Fruit fly (Drosophila melanogaster): Measurements from ENCODE around the gene Idh3b.
A peak's percentile ranks its signal among the peaks of the same experiment; 100 is the strongest.

Gene Idh3b

dm6 chr3R:22052235-22052634 lies 33.1 kb upstream of the Idh3b start:
- no peak for TF ChIP-seq cyc (GFP tag; optimal IDR thresholded peaks at IDR 0.05)
- TF ChIP-seq dsx (GFP tag; optimal IDR thresholded peaks at IDR 0.05; ENCODE audit: poor library complexity, severe bottlenecking): peak; percentile 17

DNA sequence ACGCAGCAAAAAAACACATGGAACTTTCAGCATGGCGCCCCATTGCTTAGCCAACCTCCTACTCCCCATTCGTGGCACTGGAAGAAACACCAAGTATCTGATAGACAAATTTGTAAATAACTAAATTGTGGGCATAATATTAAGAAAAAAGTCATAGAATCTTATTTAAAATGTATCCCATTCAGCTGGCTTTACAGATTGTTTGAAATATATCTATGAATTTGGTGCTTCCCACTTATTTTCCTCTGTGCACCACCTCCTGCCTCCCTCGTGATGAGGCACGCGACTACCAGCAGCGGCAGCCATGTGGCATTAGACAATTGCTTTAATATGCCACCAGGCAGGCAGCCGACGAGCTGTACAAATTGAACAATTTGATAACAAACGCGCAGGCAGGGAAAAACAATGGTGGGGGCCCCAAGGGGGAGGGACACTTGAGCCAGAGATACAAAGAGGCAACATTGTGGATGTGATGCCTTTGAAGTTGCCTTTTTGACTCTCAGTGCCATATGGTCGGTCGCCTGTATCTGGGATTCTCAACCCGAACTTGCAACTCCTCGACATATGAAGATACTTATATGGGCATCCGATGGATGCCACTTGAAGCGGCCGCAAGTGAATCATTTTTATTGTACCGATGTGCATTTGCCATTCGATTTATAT lies 30.1 kb upstream of the Idh3b start:
- TF ChIP-seq spab (GFP tag; optimal IDR thresholded peaks at IDR 0.05) (peak; percentile 41), CG6792 (GFP tag; optimal IDR thresholded peaks at IDR 0.05) (peak; percentile 29), CG8632 (GFP tag; optimal IDR thresholded peaks at IDR 0.05) (peak; percentile 31), CG8119 (GFP tag; IDR thresholded peaks at IDR 0.05) (peak; percentile 85), Blimp-1 (GFP tag; optimal IDR thresholded peaks at IDR 0.05) (no peak), Hr4 (GFP tag; optimal IDR thresholded peaks at IDR 0.05) (peak; percentile 79), CG6808 (GFP tag; optimal IDR thresholded peaks at IDR 0.05) (peak; percentile 23), CG3919 (GFP tag; optimal IDR thresholded peaks at IDR 0.05) (peak; percentile 61), achi (GFP tag; optimal IDR thresholded peaks at IDR 0.05) (peak; percentile 61), CG31627 (GFP tag; optimal IDR thresholded peaks at IDR 0.05) (peak; percentile 11), CG32006 (GFP tag; optimal IDR thresholded peaks at IDR 0.05) (peak; percentile 83), Eip93F (GFP tag; optimal IDR thresholded peaks at IDR 0.05) (no peak), CG6854 (GFP tag; optimal IDR thresholded peaks at IDR 0.05) (no peak), Sox15 (GFP tag; optimal IDR thresholded peaks at IDR 0.05) (no peak), CG11902 (GFP tag; optimal IDR thresholded peaks at IDR 0.05) (no peak), CG6276 (GFP tag; optimal IDR thresholded peaks at IDR 0.05) (peak; percentile 66), Eip78C (GFP tag) (peak; percentile 85), CG10631 (GFP tag; optimal IDR thresholded peaks at IDR 0.05) (peak; percentile 56), Sox102F (GFP tag; optimal IDR thresholded peaks at IDR 0.05) (no peak), CG15336 (GFP tag; IDR thresholded peaks at IDR 0.05) (peak; percentile 87), Lpt (GFP tag; optimal IDR thresholded peaks at IDR 0.05) (peak; percentile 65), dac (GFP tag; optimal IDR thresholded peaks at IDR 0.05) (peak; percentile 39), eg (GFP tag; IDR thresholded peaks at IDR 0.05) (peak; percentile 82), CG6163 (GFP tag; IDR thresholded peaks at IDR 0.05) (peak; percentile 72), CG4318 (GFP tag; optimal IDR thresholded peaks at IDR 0.05) (peak; percentile 61), CG11762 (GFP tag; optimal IDR thresholded peaks at IDR 0.05; ENCODE audit: insufficient read depth) (peak; percentile 28), CG34406 (GFP tag; optimal IDR thresholded peaks at IDR 0.05) (no peak), Ets96B (tag; optimal IDR thresholded peaks at IDR 0.05) (peak; percentile 55), Ets21C (GFP tag; optimal IDR thresholded peaks at IDR 0.05) (no peak), svp (GFP tag) (no peak), Sox14 (GFP tag; optimal IDR thresholded peaks at IDR 0.05) (peak; percentile 56), CG10669 (GFP tag; optimal IDR thresholded peaks at IDR 0.05) (peak; percentile 52), vri (GFP tag; optimal IDR thresholded peaks at IDR 0.05) (peak; percentile 1), CG7368 (GFP tag; optimal IDR thresholded peaks at IDR 0.05) (no peak), CG3032 (tag; optimal IDR thresholded peaks at IDR 0.05) (peak; percentile 35), Eip75B (GFP tag; optimal IDR thresholded peaks at IDR 0.05) (peak; percentile 50), ss (GFP tag; optimal IDR thresholded peaks at IDR 0.05) (peak in 1 of 2 experiments; percentile 26), acj6 (GFP tag; optimal IDR thresholded peaks at IDR 0.05) (peak; percentile 36), fd85E (GFP tag; optimal IDR thresholded peaks at IDR 0.05) (no peak), fkh (GFP tag; optimal IDR thresholded peaks at IDR 0.05) (peak; percentile 41), pdm3 (GFP tag; optimal IDR thresholded peaks at IDR 0.05) (peak; percentile 51), esn (GFP tag; optimal IDR thresholded peaks at IDR 0.05) (peak; percentile 53), CG1621 (tag; optimal IDR thresholded peaks at IDR 0.05) (no peak), fd59A (GFP tag; optimal IDR thresholded peaks at IDR 0.05) (peak; percentile 32), salr (GFP tag; optimal IDR thresholded peaks at IDR 0.05) (peak in 1 of 2 experiments; percentile 50), OdsH (GFP tag; optimal IDR thresholded peaks at IDR 0.05) (peak; percentile 60), CG9139 (GFP tag; optimal IDR thresholded peaks at IDR 0.05) (no peak)
